Worm (Caenorhabditis elegans): ENCODE results near the gene C15H11.13.

C15H11.13 gene

ce11 chrV:14428865-14429264 lies 34.0 kb downstream of the C15H11.13 start, which contains the start of gene F23B12.1:
F23B12.1 (plus strand) TSS chrV:14429165.
- TF ChIP-seq unc-42 (tag; optimal IDR thresholded peaks at IDR 0.05): no peak
- no peak for TF ChIP-seq pag-3 (tag; optimal IDR thresholded peaks at IDR 0.05; ENCODE audit: borderline replicate concordance)
- no peak for TF ChIP-seq sox-2 (GFP tag; IDR thresholded peaks at IDR 0.05)

ce11 chrV:14432259-14432658 lies 37.4 kb downstream of the C15H11.13 start, which contains the start of gene egl-1:
egl-1 (minus strand) TSS chrV:14432359.
- no peak for TF ChIP-seq zip-5 (tag; optimal IDR thresholded peaks at IDR 0.05)
- TF ChIP-seq ceh-24 (tag; optimal IDR thresholded peaks at IDR 0.05): no peak
- no peak for TF ChIP-seq nhr-232 (tag; optimal IDR thresholded peaks at IDR 0.05)
- TF ChIP-seq ref-2 (tag; optimal IDR thresholded peaks at IDR 0.05): peak; percentile 17

- no peak for TF ChIP-seq unc-86 (tag; optimal IDR thresholded peaks at IDR 0.05)
- TF ChIP-seq npax-4 (tag; optimal IDR thresholded peaks at IDR 0.05): no peak
- no peak for TF ChIP-seq ceh-19 (GFP tag; optimal IDR thresholded peaks at IDR 0.05)
- TF ChIP-seq gmeb-2 (tag; optimal IDR thresholded peaks at IDR 0.05): no peak
- TF ChIP-seq rnt-1 (tag; optimal IDR thresholded peaks at IDR 0.05): no peak
- no peak for TF ChIP-seq hlh-13 (GFP tag; optimal IDR thresholded peaks at IDR 0.05)
- TF ChIP-seq ceh-45 (GFP tag; IDR thresholded peaks at IDR 0.05): no peak
- no peak for TF ChIP-seq pax-1 (tag; optimal IDR thresholded peaks at IDR 0.05)
- TF ChIP-seq pag-3 (tag; optimal IDR thresholded peaks at IDR 0.05; ENCODE audit: borderline replicate concordance): no peak
- TF ChIP-seq dmd-4 (tag; optimal IDR thresholded peaks at IDR 0.05; ENCODE audit: borderline replicate concordance): no peak
- no peak for TF ChIP-seq ztf-16 (tag; optimal IDR thresholded peaks at IDR 0.05)
- TF ChIP-seq ceh-2 (tag; optimal IDR thresholded peaks at IDR 0.05): no peak
- TF ChIP-seq nhr-11 (tag; optimal IDR thresholded peaks at IDR 0.05): no peak
These were observed 38.7 kb downstream of the C15H11.13 start for ce11 chrV:14433584-14433983.

ce11 chrV:14436195-14436594 lies 41.4 kb downstream of the C15H11.13 start:
- TF ChIP-seq nhr-11 (tag; optimal IDR thresholded peaks at IDR 0.05): no peak
- no peak for TF ChIP-seq syd-9 (tag; optimal IDR thresholded peaks at IDR 0.05)
- TF ChIP-seq odd-2 (tag; optimal IDR thresholded peaks at IDR 0.05): no peak

ce11 chrV:14437355-14437754 lies 42.5 kb downstream of the C15H11.13 start:
- TF ChIP-seq gmeb-2 (tag; optimal IDR thresholded peaks at IDR 0.05) (no peak), C08G9.2 (tag; optimal IDR thresholded peaks at IDR 0.05) (no peak)

ce11 chrV:14438099-14438739 lies 43.4 kb downstream of the C15H11.13 start:
- TF ChIP-seq ceh-22 (tag; optimal IDR thresholded peaks at IDR 0.05) (no peak), pha-4 (tag; optimal IDR thresholded peaks at IDR 0.05) (no peak), ceh-45 (GFP tag; IDR thresholded peaks at IDR 0.05) (no peak), unc-42 (tag; optimal IDR thresholded peaks at IDR 0.05) (no peak), ahr-1 (tag; optimal IDR thresholded peaks at IDR 0.05) (no peak), ceh-18 (tag; optimal IDR thresholded peaks at IDR 0.05) (no peak), hlh-8 (tag; optimal IDR thresholded peaks at IDR 0.05) (no peak)

ce11 chrV:14439236-14439635 lies 44.4 kb downstream of the C15H11.13 start:
- no peak for TF ChIP-seq gmeb-2 (tag; optimal IDR thresholded peaks at IDR 0.05)
- no peak for TF ChIP-seq C38D4.7 (GFP tag; optimal IDR thresholded peaks at IDR 0.05)
- TF ChIP-seq K02D7.2 (tag; optimal IDR thresholded peaks at IDR 0.05): no peak
- TF ChIP-seq sox-4 (tag; optimal IDR thresholded peaks at IDR 0.05): no peak
- TF ChIP-seq unc-55 (GFP tag; optimal IDR thresholded peaks at IDR 0.05): no peak
- no peak for TF ChIP-seq ceh-24 (tag; optimal IDR thresholded peaks at IDR 0.05)
- TF ChIP-seq nfya-1 (tag; optimal IDR thresholded peaks at IDR 0.05): no peak
- no peak for TF ChIP-seq lin-11 (tag; optimal IDR thresholded peaks at IDR 0.05)
- no peak for TF ChIP-seq pat-9 (tag; optimal IDR thresholded peaks at IDR 0.05)
- no peak for TF ChIP-seq nhr-232 (tag; optimal IDR thresholded peaks at IDR 0.05)
- no peak for TF ChIP-seq ceh-48 (tag; optimal IDR thresholded peaks at IDR 0.05)
- TF ChIP-seq fkh-10 (GFP tag; optimal IDR thresholded peaks at IDR 0.05): no peak
- no peak for TF ChIP-seq pqm-1 (tag; optimal IDR thresholded peaks at IDR 0.05)
- no peak for TF ChIP-seq elt-2 (tag; optimal IDR thresholded peaks at IDR 0.05)

All from whole organism, late embryonic.